Fruit fly (Drosophila melanogaster) whole organism, wandering third instar larva: ENCODE results near the gene CG13244.

Experiments used
- Abd-B ChIP-seq: fragments of >200 bp; optimal IDR thresholded peaks from 2 replicates; lab custom pipeline; 2017; ENCODE audit warnings: missing biosample characterization, missing genetic modification characterization
- Dfd ChIP-seq: fragments of >200 bp; optimal IDR thresholded peaks from 2 replicates; lab custom pipeline; 2017; ENCODE audit warnings: missing biosample characterization, missing genetic modification characterization
- Hr78 ChIP-seq: fragments of >200 bp; optimal IDR thresholded peaks from 2 replicates; lab custom pipeline; 2017; ENCODE audit warnings: missing biosample characterization, missing genetic modification characterization
- Hr83 ChIP-seq: fragments of 200-300 bp; sonication (Bioruptor generic); optimal IDR thresholded peaks from 2 replicates; lab custom pipeline; 2016; ENCODE audit warnings: missing biosample characterization, mild to moderate bottlenecking, missing genetic modification characterization, moderate library complexity; ENCODE audit not compliant: poor library complexity, severe bottlenecking
- br ChIP-seq: fragments of 200-800 bp; sonication (Bioruptor generic); optimal IDR thresholded peaks from 2 replicates; lab custom pipeline; 2016; ENCODE audit warnings: missing biosample characterization, missing genetic modification characterization
- dl ChIP-seq, 2 experiments: fragments of 175-275, 200-275 bp in 1 of 2; fragments of 200-275 bp in 1 of 2; sonication (Bioruptor generic); optimal IDR thresholded peaks; lab custom pipeline; 2018; ENCODE audit warnings: mild to moderate bottlenecking in 2 of 2, missing biosample characterization in 2 of 2, missing genetic modification characterization in 2 of 2, moderate library complexity in 2 of 2; ENCODE audit not compliant: partially characterized antibody in 2 of 2, insufficient read depth in 1 of 2
- ey ChIP-seq: fragments of 200-800 bp; sonication (Bioruptor generic); optimal IDR thresholded peaks from 2 replicates; lab custom pipeline; 2016; ENCODE audit warnings: missing biosample characterization, missing genetic modification characterization
- lola ChIP-seq: fragments of >200 bp; optimal IDR thresholded peaks from 2 replicates; lab custom pipeline; 2017; ENCODE audit warnings: missing biosample characterization, missing genetic modification characterization
- pan ChIP-seq: fragments of >200 bp; optimal IDR thresholded peaks from 2 replicates; lab custom pipeline; 2017
- usp ChIP-seq: fragments of >200 bp; optimal IDR thresholded peaks from 2 replicates; lab custom pipeline; 2017; ENCODE audit warnings: missing biosample characterization, missing genetic modification characterization
- woc ChIP-seq: sonication (Bioruptor generic); optimal IDR thresholded peaks from 2 replicates; lab custom pipeline; 2016; ENCODE audit warnings: missing biosample characterization, mild to moderate bottlenecking, missing genetic modification characterization

- TF ChIP-seq Abd-B (GFP tag; lab: Kevin White, UChicago): no peak
- TF ChIP-seq Hr78 (GFP tag; lab: Kevin White, UChicago): no peak
- TF ChIP-seq dl (GFP tag; optimal IDR thresholded peaks at IDR 0.05; lab: Kevin White, UChicago; ENCODE audit: insufficient read depth in 1 of 2, partially characterized antibody in 2 of 2): no peak
- no peak for TF ChIP-seq woc
- no peak for TF ChIP-seq Hr83
- TF ChIP-seq pan: no peak
- no peak for TF ChIP-seq ey (GFP tag; lab: Kevin White, UChicago)
- no peak for TF ChIP-seq Dfd (GFP tag; lab: Kevin White, UChicago)
- no peak for TF ChIP-seq br
- no peak for TF ChIP-seq usp (GFP tag; lab: Kevin White, UChicago)
- no peak for TF ChIP-seq lola
Observed at dm6 chr2L:15893711-15894110, 23.0 kb upstream of the CG13244 start, which contains the start of gene Tep1.
